Worm (Caenorhabditis elegans) whole organism, L4/young adult: ENCODE data around the gene D1014.13.

ENCODE experiments used
- W03F9.2 ChIP-seq: fragments of 150-350 bp; optimal IDR thresholded peaks from 2 replicates; lab custom pipeline; 2014; ENCODE audit warnings: missing biosample characterization, missing genetic modification characterization
- dao-5 ChIP-seq: sonication (generic microtip); optimal IDR thresholded peaks from 2 replicates; lab custom pipeline; 2016; ENCODE audit warnings: missing genotype, missing genetic modification characterization, moderate library complexity, missing compliant biosample characterization
- him-1 ChIP-seq: sonication (generic microtip); optimal IDR thresholded peaks from 2 replicates; lab custom pipeline; 2016; ENCODE audit warnings: missing genotype, missing genetic modification reagents, missing genetic modification characterization, missing compliant biosample characterization

The D1014.13 gene

DNA sequence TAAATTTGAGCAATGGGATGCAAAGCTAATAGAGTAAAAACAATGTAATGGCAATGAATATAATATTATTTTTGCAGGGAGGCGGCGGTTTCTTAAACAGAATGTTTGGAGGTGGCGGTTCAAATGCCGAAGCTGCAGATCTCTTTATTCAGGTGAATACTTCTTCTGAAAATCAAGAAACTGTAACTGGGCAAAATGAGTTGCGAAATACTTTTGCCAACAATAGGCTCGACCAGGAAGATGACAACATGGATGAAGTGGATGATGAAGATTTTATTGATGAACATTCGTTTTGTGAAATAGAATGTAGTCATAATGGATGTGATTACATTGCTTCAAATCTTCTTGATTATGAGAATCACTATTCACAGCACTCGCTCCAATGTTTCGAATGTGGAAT, 14.6 kb upstream of the D1014.13 start:
- TF ChIP-seq W03F9.2 (no peak), dao-5 (no peak), him-1 (no peak)

DNA sequence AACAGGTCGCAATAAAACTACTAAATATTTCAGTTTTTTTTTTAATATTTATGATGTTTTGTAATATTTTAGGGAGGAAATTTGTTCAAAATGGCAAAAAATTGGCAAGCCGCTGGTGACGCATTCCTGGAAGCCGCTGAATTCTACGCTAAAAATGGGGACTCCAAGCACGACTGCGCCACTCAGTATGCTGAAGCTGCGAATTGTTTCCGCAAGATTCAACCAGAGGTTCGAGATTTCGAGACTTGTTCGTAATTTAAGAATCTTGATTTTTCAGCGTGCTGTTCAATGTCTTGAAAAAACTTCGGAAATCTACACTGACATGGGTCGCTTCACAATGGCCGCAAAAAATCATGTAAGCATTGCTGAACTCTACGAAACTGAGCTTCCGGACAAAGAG, 13.8 kb upstream of the D1014.13 start:
- no peak for TF ChIP-seq W03F9.2
- no peak for TF ChIP-seq dao-5
- TF ChIP-seq him-1: no peak

DNA sequence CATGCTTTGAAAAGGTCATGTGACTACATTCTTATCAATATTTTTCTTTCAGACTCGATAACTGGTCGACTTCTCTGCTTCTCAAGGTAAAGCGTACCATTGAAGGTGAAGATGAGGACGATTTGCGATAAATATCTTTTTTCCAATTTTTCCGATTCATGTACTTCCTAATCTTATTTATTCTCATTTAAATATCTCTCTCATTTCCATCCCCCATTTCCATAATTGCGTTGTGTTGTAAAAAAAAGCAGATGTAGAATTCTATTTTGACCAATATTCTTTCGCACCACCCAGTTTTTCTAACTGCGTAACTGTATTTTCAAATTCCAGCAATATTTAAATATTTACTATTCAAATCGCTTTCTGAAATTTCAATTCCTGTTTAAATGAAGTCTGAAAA, 12.5 kb upstream of the D1014.13 start, which contains the start of gene D1014.4:
Gene D1014.4 (plus strand): TSS at position 301 of the 400 bp plus-strand sequence.
- TF ChIP-seq him-1 (no peak), dao-5 (no peak), W03F9.2 (no peak)

DNA sequence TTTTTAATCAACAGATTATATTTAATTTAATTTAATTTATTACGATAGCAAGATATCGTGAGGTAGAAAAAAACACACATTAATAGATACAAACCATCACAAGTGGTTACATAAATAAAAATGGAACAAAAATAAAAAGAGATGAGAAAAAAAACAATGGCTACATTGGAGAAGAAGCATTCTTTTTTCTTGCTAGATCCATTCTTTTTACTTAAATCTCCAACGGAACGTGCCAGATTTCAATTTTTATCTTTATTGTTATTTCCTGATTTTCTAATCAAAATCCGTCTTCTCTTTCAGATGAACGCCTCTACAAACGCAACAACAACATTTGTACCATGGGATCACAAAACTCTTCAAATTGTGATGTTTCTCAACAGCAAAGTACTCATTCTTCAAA, 1.8 kb upstream of the D1014.13 start, which contains the start of gene D1014.2:
Gene D1014.2 (plus strand): TSS at position 301 of the 400 bp plus-strand sequence.
- TF ChIP-seq dao-5: no peak
- TF ChIP-seq him-1: no peak
- no peak for TF ChIP-seq W03F9.2

DNA sequence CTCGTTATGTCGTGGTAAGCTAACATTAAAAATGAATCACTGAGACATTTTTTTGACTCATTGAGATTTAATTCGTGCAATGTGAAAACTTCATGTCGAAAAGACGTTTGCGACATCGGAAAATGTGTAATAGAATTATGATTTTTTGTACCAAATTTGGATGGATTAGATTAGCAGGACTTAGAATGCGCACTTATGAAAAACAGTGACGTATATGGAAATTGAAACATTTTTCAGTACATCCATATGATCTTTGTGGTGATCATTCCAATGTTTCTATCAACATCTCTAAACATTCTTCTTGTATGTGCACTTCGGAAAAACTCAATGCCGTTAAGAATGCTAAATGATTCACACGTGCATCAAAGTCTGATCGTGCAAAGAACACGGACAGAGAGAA, 914 bp upstream of the D1014.13 start:
- no peak for TF ChIP-seq him-1
- no peak for TF ChIP-seq dao-5
- no peak for TF ChIP-seq W03F9.2

DNA sequence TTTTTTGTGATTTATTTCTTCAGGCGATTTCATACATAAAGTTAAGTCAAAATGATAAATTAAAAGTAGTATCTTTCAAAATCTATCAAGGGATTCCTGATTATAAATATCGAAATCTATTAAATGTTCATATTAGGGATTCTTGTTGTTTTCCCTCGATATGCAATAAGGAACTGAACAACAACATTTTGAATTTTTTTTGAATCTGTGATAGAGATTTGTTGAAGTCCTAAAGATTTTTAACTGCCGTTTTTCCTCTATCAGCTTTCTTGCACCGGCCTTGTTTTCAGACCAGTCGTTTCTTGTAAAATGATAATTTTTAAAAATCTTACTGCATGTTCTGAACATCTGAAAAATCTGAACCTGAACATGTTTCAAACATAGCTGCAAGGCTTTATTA, 10.3 kb downstream of the D1014.13 start:
- TF ChIP-seq dao-5 (no peak), him-1 (no peak), W03F9.2 (no peak)

DNA sequence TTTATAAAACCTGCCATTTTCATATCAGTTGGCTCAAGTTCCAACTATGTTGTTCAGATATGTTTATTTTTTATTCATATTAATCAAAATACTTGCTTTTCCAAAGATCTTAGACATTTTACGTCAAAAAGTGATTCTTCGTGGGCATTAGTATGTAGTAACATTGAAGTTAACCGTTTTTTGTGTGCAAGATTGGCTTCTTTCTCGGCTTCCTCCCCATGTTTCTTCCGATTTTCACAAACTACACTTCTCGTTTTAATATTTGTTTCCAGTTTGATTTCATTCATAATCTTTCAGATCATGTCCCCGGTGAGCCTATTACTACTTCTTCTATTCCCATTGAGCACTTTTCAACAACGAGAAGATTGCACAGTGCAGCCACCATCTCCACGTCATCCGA, 12.0 kb downstream of the D1014.13 start, which contains the start of gene sul-2:
Gene sul-2 (plus strand): TSS at position 301 of the 400 bp plus-strand sequence.
- no peak for TF ChIP-seq dao-5
- no peak for TF ChIP-seq him-1
- no peak for TF ChIP-seq W03F9.2

DNA sequence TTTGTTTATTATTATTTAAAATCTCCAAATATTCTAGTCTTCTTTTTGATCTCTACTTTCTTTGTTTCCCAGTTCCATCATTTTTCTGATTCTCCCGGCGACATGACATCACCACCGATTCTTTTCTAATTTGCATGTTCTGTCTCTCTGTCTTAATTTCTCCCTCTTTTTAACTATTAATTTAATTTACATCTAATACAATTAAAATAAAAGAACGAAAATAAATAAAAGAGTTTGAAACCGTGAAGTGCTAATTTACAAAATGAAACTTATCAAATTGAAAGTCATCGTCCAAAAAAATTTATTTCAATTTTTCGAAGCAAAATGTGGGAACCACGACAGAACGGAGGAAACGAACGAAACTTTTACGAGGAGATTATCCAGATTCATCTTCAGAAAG, 14.2 kb downstream of the D1014.13 start, which contains the start of gene F20D6.6:
Gene F20D6.6 (plus strand): TSS at position 301 of the 400 bp plus-strand sequence.
- TF ChIP-seq dao-5 (no peak), him-1 (no peak), W03F9.2 (no peak)

DNA sequence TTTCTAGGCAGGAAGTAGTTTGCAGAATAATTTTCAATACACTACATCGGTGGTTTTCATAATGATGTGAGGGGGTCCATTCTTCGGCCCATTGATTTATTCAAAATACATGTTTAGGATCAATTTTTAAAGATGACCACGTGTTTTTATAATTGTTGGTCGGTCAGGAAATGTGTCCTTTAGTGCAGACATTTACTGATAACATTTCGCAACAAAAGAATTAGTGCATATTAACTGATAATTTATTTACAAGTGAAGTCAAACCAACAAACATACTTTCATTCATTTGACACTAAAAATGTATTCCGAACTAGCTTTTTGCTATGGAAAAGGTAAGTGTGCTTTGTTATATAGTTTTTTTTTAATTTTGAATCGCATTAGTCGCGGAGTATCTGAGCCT, 16.3 kb downstream of the D1014.13 start, which contains the start of gene F20D6.5:
Gene F20D6.5 (plus strand): TSS at position 259 of the 400 bp plus-strand sequence.
- TF ChIP-seq dao-5: no peak
- TF ChIP-seq W03F9.2: no peak
- no peak for TF ChIP-seq him-1

DNA sequence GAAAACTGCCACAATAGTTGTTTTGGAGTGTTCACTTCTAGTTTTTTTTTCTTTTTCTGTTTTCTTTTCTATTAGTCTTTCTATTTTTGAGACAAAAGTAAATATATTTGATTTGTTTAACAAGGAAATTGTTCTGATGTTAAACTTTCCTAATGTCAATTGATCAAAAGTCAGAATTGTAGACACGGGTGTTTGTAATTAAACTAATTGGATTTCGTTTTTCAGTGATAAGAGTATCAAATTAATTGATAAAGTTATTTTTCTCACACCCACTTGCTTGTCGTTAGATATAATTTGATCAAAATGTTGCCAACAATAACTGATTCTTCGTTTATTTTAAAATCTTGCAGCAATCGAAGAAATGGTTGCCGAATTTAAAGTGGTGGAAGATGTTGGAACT, 17.8 kb downstream of the D1014.13 start:
- TF ChIP-seq W03F9.2 (no peak), dao-5 (no peak), him-1 (no peak)

DNA sequence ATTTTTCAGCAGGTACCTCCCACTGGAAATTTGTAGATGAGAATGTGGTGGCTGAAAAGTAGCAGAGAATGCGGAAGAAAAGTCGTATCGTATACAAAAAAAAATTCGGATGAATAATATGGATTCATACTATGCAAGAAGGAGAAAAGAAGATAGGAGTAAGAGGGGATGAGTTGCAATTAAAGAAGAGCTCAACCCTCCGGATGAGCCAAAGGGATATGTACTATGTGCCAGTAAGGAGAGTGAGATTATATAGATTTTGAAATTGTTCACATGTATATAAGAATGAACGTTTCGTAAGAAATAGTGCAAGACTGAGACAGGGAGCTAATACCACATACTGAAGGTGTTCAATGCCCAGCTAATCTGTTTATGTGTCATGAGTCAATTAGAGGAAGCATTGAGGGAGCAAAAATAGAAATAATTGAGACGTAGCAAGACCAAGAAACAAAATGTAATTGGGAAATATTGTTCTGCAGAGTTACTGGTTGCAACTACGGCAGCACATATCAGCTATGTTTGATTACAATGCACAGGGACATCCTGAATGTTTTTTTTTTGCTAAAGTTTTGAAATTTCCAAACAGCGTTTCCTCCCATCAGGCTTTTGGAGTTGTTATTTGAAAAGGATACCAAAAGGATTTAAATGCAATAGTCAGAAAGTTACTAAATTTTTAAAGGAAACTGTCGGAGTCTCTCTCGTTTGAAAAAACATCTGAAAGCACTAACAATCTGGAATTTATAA, 23.0 kb downstream of the D1014.13 start, which contains the start of gene F20D6.8:
Gene F20D6.8 (minus strand): TSS at position 51 of the 744 bp plus-strand sequence.
- no peak for TF ChIP-seq dao-5
- TF ChIP-seq him-1: no peak
- TF ChIP-seq W03F9.2: no peak

DNA sequence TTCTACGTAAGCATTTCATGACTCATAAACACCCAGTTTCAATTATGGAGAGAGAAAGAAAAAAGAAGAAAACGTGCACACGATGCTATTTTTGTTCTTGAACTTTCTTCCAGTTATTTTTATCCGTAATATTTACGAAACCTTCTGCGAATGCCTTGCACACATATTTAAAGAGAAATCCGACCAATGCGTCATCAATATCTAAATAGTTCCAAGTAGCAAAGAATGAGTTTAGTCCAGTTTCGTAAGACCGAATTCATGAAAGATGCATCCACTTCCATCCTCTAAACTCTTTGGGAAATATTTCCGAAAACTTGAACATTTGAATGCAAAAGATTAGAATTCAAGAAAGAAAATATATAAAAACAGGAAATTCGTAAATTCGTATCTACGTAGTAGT, 23.7 kb downstream of the D1014.13 start:
- no peak for TF ChIP-seq W03F9.2
- no peak for TF ChIP-seq dao-5
- no peak for TF ChIP-seq him-1

DNA sequence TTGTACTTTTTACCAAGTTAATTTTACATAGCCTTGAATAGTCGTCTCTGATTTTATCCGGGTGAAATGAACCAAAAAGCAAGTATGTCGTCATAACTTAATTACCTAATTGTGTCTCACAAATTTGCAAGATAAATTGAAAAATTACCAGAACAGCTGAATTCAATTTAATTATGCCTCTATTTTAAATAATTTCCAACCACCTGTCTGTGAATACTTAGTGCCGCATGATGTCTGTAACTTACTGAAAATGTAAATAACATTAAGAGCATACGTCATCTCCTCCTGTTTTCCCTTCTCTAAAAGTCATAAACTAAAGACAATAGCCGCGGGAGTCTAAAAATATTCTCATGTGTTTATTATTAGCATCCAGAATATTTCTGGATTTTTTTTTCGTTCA, 24.9 kb downstream of the D1014.13 start:
- TF ChIP-seq W03F9.2: no peak
- no peak for TF ChIP-seq dao-5
- TF ChIP-seq him-1: no peak

DNA sequence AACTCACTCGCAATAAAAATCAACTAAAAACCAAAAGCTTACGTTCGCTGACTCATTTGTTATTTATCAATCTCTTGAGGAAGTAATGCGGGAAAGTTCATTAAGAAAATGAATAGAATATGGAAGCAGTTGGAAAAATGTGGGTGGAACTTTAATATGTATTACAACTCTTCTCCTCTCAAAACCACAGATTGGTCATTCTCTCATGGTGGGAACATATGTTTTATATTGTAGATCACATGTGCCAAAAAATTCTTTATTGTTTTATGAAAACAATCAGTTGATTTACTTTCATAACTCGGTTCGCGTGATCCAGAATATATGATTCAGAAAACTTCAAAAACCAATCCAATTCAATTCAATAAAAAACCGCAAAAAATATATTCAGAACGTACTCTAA, 26.3 kb downstream of the D1014.13 start:
- no peak for TF ChIP-seq dao-5
- TF ChIP-seq him-1: no peak
- no peak for TF ChIP-seq W03F9.2

DNA sequence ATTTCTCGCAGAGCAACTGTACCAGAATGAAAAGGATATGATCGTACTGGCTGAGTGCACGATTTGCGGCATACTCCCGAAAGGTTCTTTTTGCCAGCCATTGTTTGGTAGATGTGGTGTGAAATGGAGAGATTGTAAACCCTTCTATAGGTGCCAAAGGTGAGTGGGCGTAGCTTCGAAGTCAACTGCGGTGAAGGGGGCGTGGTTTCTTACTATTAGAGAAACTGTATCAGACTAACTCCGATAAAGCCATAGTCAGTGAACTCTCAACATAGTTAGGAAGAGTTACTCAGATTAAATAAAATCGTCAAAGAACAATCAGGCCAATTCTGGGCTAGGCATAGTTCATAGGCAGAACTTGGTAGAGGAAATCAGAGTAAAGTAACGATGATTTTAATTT, 31.9 kb downstream of the D1014.13 start, which contains the start of gene F20D6.9:
Gene F20D6.9 (minus strand): TSS at position 101 of the 400 bp plus-strand sequence.
- TF ChIP-seq him-1: no peak
- TF ChIP-seq dao-5: no peak

DNA sequence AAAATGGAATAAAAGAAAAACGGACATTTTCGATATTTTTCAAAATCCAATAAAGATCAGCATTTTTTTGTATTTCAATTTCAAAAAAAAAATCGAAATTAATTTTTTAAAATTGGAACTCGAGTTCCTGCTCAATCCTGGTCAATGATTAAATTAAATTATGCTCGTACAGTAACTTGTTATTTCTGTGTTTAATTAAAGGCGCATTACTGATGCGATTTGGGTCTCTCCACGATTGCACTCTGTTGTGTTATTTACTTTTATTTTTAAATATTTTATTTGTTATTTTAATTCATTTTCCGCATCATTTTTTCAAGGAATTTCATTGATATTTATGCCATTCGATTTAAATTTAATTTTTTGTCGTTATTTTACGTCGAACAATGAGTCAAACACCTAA, 32.9 kb downstream of the D1014.13 start:
- TF ChIP-seq dao-5 (no peak), W03F9.2 (no peak), him-1 (no peak)
